Worm (Caenorhabditis elegans): ENCODE data around the gene cdc-50.B.

DNA sequence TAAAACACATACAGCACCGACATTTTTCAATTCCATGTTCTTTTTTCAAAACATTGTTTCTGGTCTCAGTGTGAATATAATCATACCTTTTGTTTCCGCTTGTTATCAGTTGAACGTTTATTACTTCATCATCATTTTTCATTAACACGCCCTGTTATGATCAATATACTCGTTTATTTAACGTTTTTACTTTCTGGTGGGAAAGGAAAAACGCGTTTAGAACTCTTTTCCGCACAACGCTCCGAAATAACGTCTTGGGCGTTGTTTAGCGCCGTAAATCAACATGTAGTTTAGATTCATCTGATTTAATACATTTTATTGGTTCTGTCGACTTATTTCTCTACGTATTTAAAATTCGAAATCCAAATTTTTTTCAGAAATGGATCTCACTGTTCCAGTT, 39.3 kb upstream of the cdc-50.B start, which contains the start of gene pgm-3:
- TF ChIP-seq xnd-1 (tag; optimal IDR thresholded peaks at IDR 0.05), result no peak
- TF ChIP-seq F52B5.7 (tag; optimal IDR thresholded peaks at IDR 0.05), result no peak
- no peak for TF ChIP-seq snpc-4 (GFP tag; optimal IDR thresholded peaks at IDR 0.05)
- no peak for TF ChIP-seq snpc-4 (tag; optimal IDR thresholded peaks at IDR 0.05)
- TF ChIP-seq B0035.1 (tag; optimal IDR thresholded peaks at IDR 0.05), result no peak
- TF ChIP-seq sea-2 (GFP tag; IDR thresholded peaks at IDR 0.05), result no peak
- TF ChIP-seq let-526 (GFP tag; IDR thresholded peaks at IDR 0.05), result no peak
- TF ChIP-seq dox-1 (GFP tag; IDR thresholded peaks at IDR 0.05), result no peak
- TF ChIP-seq F49E8.2 (tag; optimal IDR thresholded peaks at IDR 0.05; ENCODE audit: insufficient read depth), result no peak
- TF ChIP-seq pbrm-1 (GFP tag; IDR thresholded peaks at IDR 0.05), result no peak
- TF ChIP-seq him-1 (tag; optimal IDR thresholded peaks at IDR 0.05), result no peak
- TF ChIP-seq tbx-9 (tag; optimal IDR thresholded peaks at IDR 0.05; ENCODE audit: borderline replicate concordance), result no peak
- no peak for TF ChIP-seq nhr-80 (tag; optimal IDR thresholded peaks at IDR 0.05)

All from whole organism, young adult.